Fruit fly (Drosophila melanogaster): ENCODE data around the gene Arr2.

The Arr2 gene

DNA sequence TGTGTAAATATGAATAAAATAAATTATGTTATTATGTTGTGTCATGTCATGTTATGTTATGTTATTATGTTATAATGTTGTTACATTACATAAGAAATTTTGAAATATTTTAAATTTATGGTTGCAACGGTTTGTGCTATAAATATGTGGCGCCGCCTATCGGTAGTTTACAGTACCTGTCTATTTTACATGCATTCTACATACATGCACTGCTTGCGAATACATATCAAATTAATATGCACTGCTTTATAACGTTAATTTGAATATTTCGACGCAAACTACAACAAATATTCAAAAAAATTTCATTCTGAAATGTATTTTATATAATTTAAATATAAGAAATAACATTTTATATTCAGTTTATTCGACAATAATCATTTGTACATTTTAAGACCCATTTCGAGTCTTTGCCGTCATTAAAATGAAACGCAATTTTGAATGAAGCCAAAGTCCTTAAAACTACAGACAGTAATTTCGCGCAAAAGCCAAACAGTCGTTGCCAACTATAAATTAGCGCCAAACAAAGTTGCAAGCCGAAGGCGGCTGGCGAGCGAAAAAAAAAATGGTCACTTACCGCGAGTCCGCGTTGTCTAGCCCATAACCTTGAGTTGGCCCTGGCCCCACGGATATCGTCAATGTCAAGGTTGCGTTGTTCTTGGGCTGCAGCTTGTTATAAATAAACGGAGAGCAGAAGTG lies 3.3 kb upstream of the Arr2 start:
- TF ChIP-seq dsx (GFP tag; optimal IDR thresholded peaks at IDR 0.05; ENCODE audit: poor library complexity, severe bottlenecking) (peak; percentile 98), achi (GFP tag; optimal IDR thresholded peaks at IDR 0.05) (no peak)

DNA sequence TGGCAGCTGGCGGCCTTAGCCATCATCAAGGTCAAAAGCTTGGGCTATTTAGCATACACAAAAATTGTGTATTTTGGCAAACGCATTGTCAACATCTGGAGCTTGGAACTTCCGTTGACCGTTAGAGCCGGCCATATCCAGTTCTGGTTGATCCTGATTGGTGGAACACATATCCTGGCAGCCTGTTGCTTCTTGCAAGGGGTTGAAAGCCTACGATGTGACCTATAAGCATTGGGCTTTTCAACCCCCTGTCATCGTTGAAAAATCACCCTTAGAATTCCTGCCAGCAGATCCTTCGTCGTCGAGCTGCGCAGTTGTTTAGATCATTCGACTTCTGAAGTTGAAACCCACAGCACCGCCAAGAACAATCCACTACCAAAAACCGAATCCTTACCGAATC lies 1.9 kb downstream of the Arr2 start, which contains the start of the genes CG13305 and Pex7:
TSS of gene CG13305 (minus strand) at position 2 of the 400 bp plus-strand sequence.
TSS of gene Pex7 (plus strand) at position 325 of the 400 bp plus-strand sequence.
- TF ChIP-seq Hr4 (GFP tag; optimal IDR thresholded peaks at IDR 0.05) = no peak
- no peak for TF ChIP-seq Ets96B (tag; optimal IDR thresholded peaks at IDR 0.05)
- no peak for TF ChIP-seq CG4318 (GFP tag; optimal IDR thresholded peaks at IDR 0.05)
- no peak for TF ChIP-seq Met (GFP tag; optimal IDR thresholded peaks at IDR 0.05)
- no peak for TF ChIP-seq CG6792 (GFP tag; optimal IDR thresholded peaks at IDR 0.05)
- TF ChIP-seq CG3919 (GFP tag; optimal IDR thresholded peaks at IDR 0.05) = no peak
- no peak for TF ChIP-seq CG10669 (GFP tag; optimal IDR thresholded peaks at IDR 0.05)
- TF ChIP-seq CG11294 (GFP tag; IDR thresholded peaks at IDR 0.05) = no peak
- no peak for TF ChIP-seq Blimp-1 (GFP tag; optimal IDR thresholded peaks at IDR 0.05)
- TF ChIP-seq Lpt (GFP tag; optimal IDR thresholded peaks at IDR 0.05) = no peak
- TF ChIP-seq CG15336 (GFP tag; IDR thresholded peaks at IDR 0.05) = no peak
- TF ChIP-seq dac (GFP tag; optimal IDR thresholded peaks at IDR 0.05) = no peak
- no peak for TF ChIP-seq CG6808 (GFP tag; optimal IDR thresholded peaks at IDR 0.05)
- no peak for TF ChIP-seq achi (GFP tag; optimal IDR thresholded peaks at IDR 0.05)
- TF ChIP-seq CG11762 (GFP tag; optimal IDR thresholded peaks at IDR 0.05; ENCODE audit: insufficient read depth) = no peak

DNA sequence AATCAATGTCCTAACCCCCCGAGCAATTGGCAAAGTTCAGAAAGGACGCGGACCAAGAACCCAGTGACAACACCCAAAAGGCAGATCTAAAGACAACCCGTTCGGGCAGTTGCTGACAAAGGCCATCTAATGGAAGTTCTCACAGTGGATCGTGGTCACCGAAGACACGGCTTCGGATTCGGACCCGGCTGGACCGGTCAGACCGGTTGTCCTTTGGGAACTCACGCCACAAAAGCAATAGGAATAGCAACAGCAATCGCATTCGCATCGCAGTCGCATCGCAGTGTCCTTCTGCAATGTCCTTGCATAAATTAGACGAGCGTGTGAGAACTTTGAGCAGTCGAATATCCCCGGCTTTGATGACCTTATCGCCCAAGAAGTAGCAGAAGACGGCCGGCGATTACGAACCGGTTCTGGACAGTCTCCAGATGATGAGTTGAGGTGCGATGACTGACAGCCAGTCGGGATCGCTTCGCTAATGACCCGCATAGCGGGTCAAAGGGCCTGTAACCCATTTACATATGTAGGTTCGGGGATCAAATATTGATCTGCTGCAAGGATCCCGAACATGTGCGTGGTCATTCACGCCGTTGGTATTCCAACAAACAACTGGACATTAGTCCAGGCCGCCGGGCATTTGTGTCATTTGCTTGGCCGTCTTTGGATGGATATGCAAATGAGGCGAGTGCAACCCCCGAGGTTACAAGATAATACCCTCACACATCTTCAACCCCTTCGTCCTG lies 4.8 kb downstream of the Arr2 start:
- TF ChIP-seq CG8632 (GFP tag; optimal IDR thresholded peaks at IDR 0.05) (no peak), CG7368 (GFP tag; optimal IDR thresholded peaks at IDR 0.05) (no peak), CG16779 (tag; optimal IDR thresholded peaks at IDR 0.05) (no peak), net (GFP tag; optimal IDR thresholded peaks at IDR 0.05) (no peak), Ets96B (tag; optimal IDR thresholded peaks at IDR 0.05) (no peak), CG11762 (GFP tag; optimal IDR thresholded peaks at IDR 0.05; ENCODE audit: insufficient read depth) (no peak), CG1621 (tag; optimal IDR thresholded peaks at IDR 0.05) (no peak), CG6163 (GFP tag; IDR thresholded peaks at IDR 0.05) (no peak), spab (GFP tag; optimal IDR thresholded peaks at IDR 0.05) (no peak), CG4318 (GFP tag; optimal IDR thresholded peaks at IDR 0.05) (no peak), Eip78C (GFP tag) (no peak), fd59A (GFP tag; optimal IDR thresholded peaks at IDR 0.05) (no peak), acj6 (GFP tag; optimal IDR thresholded peaks at IDR 0.05) (no peak), achi (GFP tag; optimal IDR thresholded peaks at IDR 0.05) (no peak), Met (GFP tag; optimal IDR thresholded peaks at IDR 0.05) (no peak), Eip75B (GFP tag; optimal IDR thresholded peaks at IDR 0.05) (no peak), Lpt (GFP tag; optimal IDR thresholded peaks at IDR 0.05) (no peak), CG6276 (GFP tag; optimal IDR thresholded peaks at IDR 0.05) (no peak)

DNA sequence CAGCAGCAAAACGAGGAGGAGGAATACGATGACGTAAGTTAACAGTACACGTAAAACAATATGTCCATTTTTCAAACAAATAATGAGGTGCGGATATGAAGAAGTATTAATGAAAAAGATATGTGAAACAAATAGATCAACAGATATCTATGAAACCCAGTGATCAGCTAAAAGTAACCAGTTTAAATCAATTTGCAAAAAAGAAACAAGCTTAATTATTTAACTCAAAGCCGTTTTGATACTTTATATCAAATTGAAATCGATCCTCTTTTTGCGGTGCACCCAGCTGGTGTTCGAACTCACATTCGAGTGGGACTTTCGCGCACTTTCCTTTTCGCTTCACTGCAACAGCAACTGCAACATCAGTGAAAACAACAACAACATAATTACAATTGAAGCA lies 7.7 kb downstream of the Arr2 start:
- TF ChIP-seq Eip75B (GFP tag; optimal IDR thresholded peaks at IDR 0.05) = no peak
- TF ChIP-seq CG31627 (GFP tag; optimal IDR thresholded peaks at IDR 0.05) = no peak
- TF ChIP-seq CG3919 (GFP tag; optimal IDR thresholded peaks at IDR 0.05) = peak; percentile 36
- peak; percentile 56 for TF ChIP-seq svp (GFP tag)
- TF ChIP-seq CG15336 (GFP tag; IDR thresholded peaks at IDR 0.05) = peak; percentile 59
- TF ChIP-seq fkh (GFP tag; optimal IDR thresholded peaks at IDR 0.05) = no peak
- peak; percentile 35 for TF ChIP-seq lz (GFP tag; optimal IDR thresholded peaks at IDR 0.05)
- peak; percentile 40 for TF ChIP-seq OdsH (GFP tag; optimal IDR thresholded peaks at IDR 0.05)
- TF ChIP-seq topi (GFP tag; optimal IDR thresholded peaks at IDR 0.05) = no peak
- TF ChIP-seq eg (GFP tag; IDR thresholded peaks at IDR 0.05) = peak; percentile 42; the same call in 2 of the 3 replicates
- no peak for TF ChIP-seq CG8632 (GFP tag; optimal IDR thresholded peaks at IDR 0.05)
- peak; percentile 30 for TF ChIP-seq CG4318 (GFP tag; optimal IDR thresholded peaks at IDR 0.05)
- TF ChIP-seq acj6 (GFP tag; optimal IDR thresholded peaks at IDR 0.05) = peak; percentile 2
- no peak for TF ChIP-seq CG6854 (GFP tag; optimal IDR thresholded peaks at IDR 0.05)
- peak; percentile 71 for TF ChIP-seq Hr4 (GFP tag; optimal IDR thresholded peaks at IDR 0.05)
- TF ChIP-seq Blimp-1 (GFP tag; optimal IDR thresholded peaks at IDR 0.05) = peak; percentile 85
- peak; percentile 83 for TF ChIP-seq Eip78C (GFP tag)
- peak; percentile 7 for TF ChIP-seq CG6792 (GFP tag; optimal IDR thresholded peaks at IDR 0.05)
- TF ChIP-seq CG9139 (GFP tag; optimal IDR thresholded peaks at IDR 0.05) = no peak
- peak; percentile 44; the same call in 2 of the 3 replicates for TF ChIP-seq CG8119 (GFP tag; IDR thresholded peaks at IDR 0.05)
- TF ChIP-seq vri (GFP tag; optimal IDR thresholded peaks at IDR 0.05) = no peak
- peak; percentile 64 for TF ChIP-seq CG32006 (GFP tag; optimal IDR thresholded peaks at IDR 0.05)
- TF ChIP-seq Ets96B (tag; optimal IDR thresholded peaks at IDR 0.05) = no peak
- peak; percentile 17 for TF ChIP-seq dac (GFP tag; optimal IDR thresholded peaks at IDR 0.05)

Measured in whole organism, prepupa.